Fruit fly (Drosophila melanogaster): ENCODE measurements around the gene CG15024.

Gene CG15024

dm6 chr3L:4415326-4416274 lies 48.0 kb downstream of the CG15024 start:
- TF ChIP-seq Hr96 (GFP tag; optimal IDR thresholded peaks at IDR 0.05) (peak; percentile 19), tj (GFP tag; optimal IDR thresholded peaks at IDR 0.05) (no peak), Mnt (GFP tag; optimal IDR thresholded peaks at IDR 0.05) (peak; percentile 41), CG5204 (GFP tag; optimal IDR thresholded peaks at IDR 0.05) (peak; percentile 37), CG11617 (GFP tag; optimal IDR thresholded peaks at IDR 0.05) (no peak), pad (GFP tag; optimal IDR thresholded peaks at IDR 0.05) (no peak), CG1620 (GFP tag; optimal IDR thresholded peaks at IDR 0.05) (peak; percentile 8), CG7045 (GFP tag; optimal IDR thresholded peaks at IDR 0.05) (peak; percentile 17), Crg-1 (GFP tag; optimal IDR thresholded peaks at IDR 0.05) (no peak), CG12768 (GFP tag; optimal IDR thresholded peaks at IDR 0.05) (peak; percentile 94), CG7101 (tag; optimal IDR thresholded peaks at IDR 0.05) (peak; percentile 53), CG14711 (tag; optimal IDR thresholded peaks at IDR 0.05) (no peak), cnc (optimal IDR thresholded peaks at IDR 0.05) (peak; percentile 10 to 68), bab1 (GFP tag; optimal IDR thresholded peaks at IDR 0.05) (no peak), kay (GFP tag; ENCODE audit: borderline replicate concordance) (no peak), ovo (GFP tag; optimal IDR thresholded peaks at IDR 0.05) (no peak), Clk (GFP tag; optimal IDR thresholded peaks at IDR 0.05) (no peak), CG33017 (tag; optimal IDR thresholded peaks at IDR 0.05) (peak; percentile 39), cic (GFP tag; optimal IDR thresholded peaks at IDR 0.05) (peak; percentile 87), toe (GFP tag; optimal IDR thresholded peaks at IDR 0.05) (peak; percentile 24)

- TF ChIP-seq pad (GFP tag; optimal IDR thresholded peaks at IDR 0.05) (no peak), kay (GFP tag; ENCODE audit: borderline replicate concordance) (peak; percentile 93), CG5204 (GFP tag; optimal IDR thresholded peaks at IDR 0.05) (peak; percentile 23), CG7101 (tag; optimal IDR thresholded peaks at IDR 0.05) (peak; percentile 11), CG14711 (tag; optimal IDR thresholded peaks at IDR 0.05) (no peak), bab1 (GFP tag; optimal IDR thresholded peaks at IDR 0.05) (no peak), toe (GFP tag; optimal IDR thresholded peaks at IDR 0.05) (no peak), CG33017 (tag; optimal IDR thresholded peaks at IDR 0.05) (peak; percentile 24)
These were observed 49.0 kb downstream of the CG15024 start for dm6 chr3L:4414579-4414978.

dm6 chr3L:4413800-4414446 lies 49.7 kb downstream of the CG15024 start:
- TF ChIP-seq cic (GFP tag; optimal IDR thresholded peaks at IDR 0.05) (peak; percentile 93), CG11617 (GFP tag; optimal IDR thresholded peaks at IDR 0.05) (no peak), Hr96 (GFP tag; optimal IDR thresholded peaks at IDR 0.05) (no peak), CG33017 (tag; optimal IDR thresholded peaks at IDR 0.05) (no peak), Mnt (GFP tag; optimal IDR thresholded peaks at IDR 0.05) (peak; percentile 39), kay (GFP tag; ENCODE audit: borderline replicate concordance) (peak; percentile 100), Crg-1 (GFP tag; optimal IDR thresholded peaks at IDR 0.05) (no peak), CG7045 (GFP tag; optimal IDR thresholded peaks at IDR 0.05) (peak; percentile 1), bab1 (GFP tag; optimal IDR thresholded peaks at IDR 0.05) (peak; percentile 20), toe (GFP tag; optimal IDR thresholded peaks at IDR 0.05) (peak; percentile 48), CG1620 (GFP tag; optimal IDR thresholded peaks at IDR 0.05) (no peak), ovo (GFP tag; optimal IDR thresholded peaks at IDR 0.05) (peak; percentile 66), CG12768 (GFP tag; optimal IDR thresholded peaks at IDR 0.05) (peak; percentile 79), pad (GFP tag; optimal IDR thresholded peaks at IDR 0.05) (peak; percentile 8), CG7101 (tag; optimal IDR thresholded peaks at IDR 0.05) (peak; percentile 4), cnc (optimal IDR thresholded peaks at IDR 0.05) (no peak), Clk (GFP tag; optimal IDR thresholded peaks at IDR 0.05) (peak; percentile 29), CG5204 (GFP tag; optimal IDR thresholded peaks at IDR 0.05) (no peak), CG14711 (tag; optimal IDR thresholded peaks at IDR 0.05) (no peak), tj (GFP tag; optimal IDR thresholded peaks at IDR 0.05) (peak; percentile 37)

DNA sequence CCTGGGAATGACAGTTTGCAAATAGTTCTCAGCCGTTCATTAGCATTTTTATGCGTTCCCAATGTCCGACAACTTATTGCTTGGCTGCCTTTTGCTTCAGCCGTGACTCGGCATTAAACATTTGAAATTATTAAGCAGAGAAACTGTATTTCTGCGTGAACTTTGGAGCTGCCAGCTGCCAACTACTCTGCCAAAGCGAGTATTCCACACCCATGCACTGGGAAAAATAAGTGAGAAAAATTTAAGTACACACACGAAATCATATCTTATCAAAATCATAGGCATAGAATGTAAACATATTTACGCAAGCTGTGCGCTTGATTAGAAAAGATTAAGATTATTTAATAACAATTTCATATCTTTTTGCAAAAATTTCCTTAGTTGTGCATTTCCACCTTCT lies 50.6 kb downstream of the CG15024 start:
- peak; percentile 44 for TF ChIP-seq CG12768 (GFP tag; optimal IDR thresholded peaks at IDR 0.05)
- peak; percentile 9 for TF ChIP-seq CG7101 (tag; optimal IDR thresholded peaks at IDR 0.05)
- peak; percentile 41 for TF ChIP-seq toe (GFP tag; optimal IDR thresholded peaks at IDR 0.05)
- TF ChIP-seq cnc (optimal IDR thresholded peaks at IDR 0.05) = peak; percentile 81 to 89
- no peak for TF ChIP-seq CG14711 (tag; optimal IDR thresholded peaks at IDR 0.05)
- no peak for TF ChIP-seq CG33017 (tag; optimal IDR thresholded peaks at IDR 0.05)
- TF ChIP-seq tj (GFP tag; optimal IDR thresholded peaks at IDR 0.05) = no peak
- TF ChIP-seq CG11617 (GFP tag; optimal IDR thresholded peaks at IDR 0.05) = no peak
- peak; percentile 15 for TF ChIP-seq CG7045 (GFP tag; optimal IDR thresholded peaks at IDR 0.05)
- TF ChIP-seq Hr96 (GFP tag; optimal IDR thresholded peaks at IDR 0.05) = no peak
- TF ChIP-seq bab1 (GFP tag; optimal IDR thresholded peaks at IDR 0.05) = no peak
- TF ChIP-seq Clk (GFP tag; optimal IDR thresholded peaks at IDR 0.05) = no peak
- TF ChIP-seq cic (GFP tag; optimal IDR thresholded peaks at IDR 0.05) = no peak
- TF ChIP-seq pad (GFP tag; optimal IDR thresholded peaks at IDR 0.05) = no peak
- TF ChIP-seq kay (GFP tag; ENCODE audit: borderline replicate concordance) = peak; percentile 75
- TF ChIP-seq ovo (GFP tag; optimal IDR thresholded peaks at IDR 0.05) = no peak
- TF ChIP-seq Crg-1 (GFP tag; optimal IDR thresholded peaks at IDR 0.05) = no peak
- no peak for TF ChIP-seq Mnt (GFP tag; optimal IDR thresholded peaks at IDR 0.05)
- no peak for TF ChIP-seq CG1620 (GFP tag; optimal IDR thresholded peaks at IDR 0.05)
- TF ChIP-seq CG5204 (GFP tag; optimal IDR thresholded peaks at IDR 0.05) = peak; percentile 57
